Fruit fly (Drosophila melanogaster): Measurements from ENCODE around the gene CG7362.

dm6 chr3R:14740253-14740522, 14.1 kb downstream of the CG7362 start:
- TF ChIP-seq Snoo (tag; optimal IDR thresholded peaks at IDR 0.05) (no peak), CG13204 (GFP tag; optimal IDR thresholded peaks at IDR 0.05) (no peak), EcR (GFP tag; optimal IDR thresholded peaks at IDR 0.05) (no peak), CG9948 (tag; optimal IDR thresholded peaks at IDR 0.05) (no peak), fd96Ca (GFP tag; IDR thresholded peaks at IDR 0.05) (no peak), gl (tag; optimal IDR thresholded peaks at IDR 0.05) (no peak), CG17806 (tag; optimal IDR thresholded peaks at IDR 0.05) (no peak), CG32121 (GFP tag; IDR thresholded peaks at IDR 0.05) (no peak), CG15710 (tag; optimal IDR thresholded peaks at IDR 0.05) (no peak), CG8301 (tag; optimal IDR thresholded peaks at IDR 0.05) (no peak), Ets98B (GFP tag; IDR thresholded peaks at IDR 0.05) (no peak), CG4496 (GFP tag; IDR thresholded peaks at IDR 0.05) (no peak), D1 (tag; optimal IDR thresholded peaks at IDR 0.05) (no peak)

Measured in whole organism, pupa.